Fruit fly (Drosophila melanogaster): ENCODE measurements around the gene CG5346.

- TF ChIP-seq psq (optimal IDR thresholded peaks at IDR 0.05) (no peak), Sin3A (optimal IDR thresholded peaks at IDR 0.05) (no peak), insv (optimal IDR thresholded peaks at IDR 0.05) (no peak), Myc (optimal IDR thresholded peaks at IDR 0.05) (no peak)
These were observed 13.1 kb downstream of the CG5346 start for dm6 chr3R:22515384-22515783.
